Fruit fly (Drosophila melanogaster): ENCODE data around the gene CG46311.

DNA sequence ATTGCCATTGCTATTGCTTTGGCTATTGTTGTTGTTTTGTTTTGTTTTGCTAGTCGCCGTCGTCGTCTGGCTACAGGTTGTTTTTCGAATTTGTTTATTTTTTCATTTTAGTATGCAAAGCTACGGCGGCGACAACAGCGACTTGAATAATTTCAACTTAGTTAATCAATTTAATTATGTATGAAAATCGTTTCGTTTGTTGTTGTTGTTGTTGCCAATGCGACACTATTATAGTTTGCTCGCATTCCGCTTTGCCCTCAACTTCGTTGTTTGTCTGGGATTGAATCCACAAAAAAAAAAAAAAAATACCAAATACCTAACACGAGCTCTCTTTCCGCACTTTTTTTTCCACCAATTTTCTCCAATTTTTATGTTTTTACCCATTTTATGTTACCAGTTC is 64.2 kb downstream of the CG46311 start:
- TF ChIP-seq CG34367 (tag; optimal IDR thresholded peaks at IDR 0.05), result no peak
- TF ChIP-seq CG32121 (GFP tag; IDR thresholded peaks at IDR 0.05), result no peak
- TF ChIP-seq rn (GFP tag; IDR thresholded peaks at IDR 0.05), result no peak
- TF ChIP-seq gl (tag; optimal IDR thresholded peaks at IDR 0.05), result no peak
- no peak for TF ChIP-seq CG4496 (GFP tag; IDR thresholded peaks at IDR 0.05)
- no peak for TF ChIP-seq CG12605 (GFP tag; IDR thresholded peaks at IDR 0.05)
- no peak for TF ChIP-seq EcR (GFP tag; optimal IDR thresholded peaks at IDR 0.05)
- no peak for TF ChIP-seq D1 (tag; optimal IDR thresholded peaks at IDR 0.05)
- no peak for TF ChIP-seq Snoo (tag; optimal IDR thresholded peaks at IDR 0.05)
- TF ChIP-seq CG10348 (GFP tag; IDR thresholded peaks at IDR 0.05), result no peak
- no peak for TF ChIP-seq Ets98B (GFP tag; IDR thresholded peaks at IDR 0.05)
- TF ChIP-seq CG8159 (tag; optimal IDR thresholded peaks at IDR 0.05), result no peak
